Worm (Caenorhabditis elegans) whole organism, early embryonic: Measurements from ENCODE around the gene dmsr-14.

Experiments used
- F13C5.2 ChIP-seq: sonication (generic microtip); optimal IDR thresholded peaks from 2 replicates; lab custom pipeline; 2017; ENCODE audit warnings: mild to moderate bottlenecking, missing genetic modification characterization, inconsistent platforms, missing compliant biosample characterization
- aly-1 ChIP-seq: sonication (generic microtip); optimal IDR thresholded peaks from 2 replicates; lab custom pipeline; 2016; ENCODE audit warnings: missing genetic modification characterization, missing compliant biosample characterization
- ama-1 ChIP-seq: fragments of 150-350 bp; optimal IDR thresholded peaks from 2 replicates; lab custom pipeline; 2014
- flt-1 ChIP-seq: fragments of 200-800 bp; sonication (Bioruptor generic); IDR thresholded peaks from 2 replicates; pipeline ENCODE4 v1.3.6; 2022; ENCODE audit warnings: missing genetic modification characterization, missing compliant biosample characterization
- hmbx-1 ChIP-seq: sonication (generic microtip); optimal IDR thresholded peaks from 2 replicates; lab custom pipeline; 2016; ENCODE audit warnings: mild to moderate bottlenecking, missing genetic modification characterization, missing compliant biosample characterization
- pes-1 ChIP-seq: fragments of 200-800 bp; sonication (Bioruptor generic); IDR thresholded peaks from 2 replicates; pipeline ENCODE4 v1.3.6; 2022; ENCODE audit warnings: missing genetic modification reagents, missing genetic modification characterization, missing compliant biosample characterization
- scrt-1 ChIP-seq: fragments of 200-800 bp; sonication (Bioruptor generic); IDR thresholded peaks from 2 replicates; pipeline ENCODE4 v1.3.6; 2022; ENCODE audit warnings: missing genetic modification characterization, missing compliant biosample characterization
- sea-1 ChIP-seq: fragments of 200-800 bp; sonication (Bioruptor generic); conservative IDR thresholded peaks from 2 replicates; pipeline ENCODE4 v1.3.6; 2022; ENCODE audit warnings: missing genetic modification characterization, missing compliant biosample characterization
- tbx-37 ChIP-seq: fragments of 200-800 bp; sonication (Bioruptor generic); conservative IDR thresholded peaks from 2 replicates; pipeline ENCODE4 v1.3.6; 2022; ENCODE audit warnings: missing genetic modification reagents, missing genetic modification characterization, missing compliant biosample characterization

- no peak for TF ChIP-seq ama-1
- no peak for TF ChIP-seq tbx-37
- TF ChIP-seq hmbx-1 = no peak
- TF ChIP-seq sea-1 (GFP tag; lab: Robert Waterston, UW) = no peak
- no peak for TF ChIP-seq F13C5.2 (tag; lab: Kevin White, UChicago)
- TF ChIP-seq scrt-1 (GFP tag; lab: Robert Waterston, UW) = no peak
- no peak for TF ChIP-seq aly-1
- no peak for TF ChIP-seq pes-1 (GFP tag; lab: Robert Waterston, UW)
- TF ChIP-seq flt-1 (GFP tag; lab: Robert Waterston, UW) = no peak
Measured at ce11 chrV:6828786-6829185, 11.7 kb upstream of the dmsr-14 start, which contains the start of gene dmsr-15.
